Worm (Caenorhabditis elegans): ENCODE data around the gene M163.7.

DNA sequence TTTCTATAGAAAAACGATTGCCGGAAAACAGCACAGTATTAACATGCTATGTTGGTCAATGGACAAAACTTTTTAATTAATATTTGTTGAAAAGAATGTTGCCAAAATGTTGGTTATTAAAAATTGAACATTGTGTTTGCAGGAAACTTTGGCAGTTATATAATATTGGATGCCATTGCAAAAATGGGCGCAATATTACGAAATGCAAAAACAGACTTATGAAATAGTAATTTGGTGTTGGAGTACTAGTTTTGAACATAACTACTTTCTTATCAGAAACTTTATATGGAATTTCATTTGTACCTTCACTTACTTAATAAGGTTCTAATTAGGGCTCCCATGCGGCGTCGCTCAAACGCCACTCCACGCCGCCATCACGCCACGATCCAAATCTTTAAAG lies 45.7 kb downstream of the M163.7 start:
- TF ChIP-seq ztf-4 (tag; optimal IDR thresholded peaks at IDR 0.05): no peak
- no peak for TF ChIP-seq nhr-77 (tag; optimal IDR thresholded peaks at IDR 0.05)
- TF ChIP-seq skn-1 (tag; optimal IDR thresholded peaks at IDR 0.05): no peak
- no peak for TF ChIP-seq ceh-16 (tag; optimal IDR thresholded peaks at IDR 0.05)
- no peak for TF ChIP-seq fos-1 (tag; optimal IDR thresholded peaks at IDR 0.05)
- no peak for TF ChIP-seq aly-2 (tag; optimal IDR thresholded peaks at IDR 0.05)
- TF ChIP-seq mdl-1 (tag; optimal IDR thresholded peaks at IDR 0.05): no peak
- TF ChIP-seq ama-1 (optimal IDR thresholded peaks at IDR 0.05): no peak
- no peak for TF ChIP-seq unc-39 (tag; optimal IDR thresholded peaks at IDR 0.05)
- no peak for TF ChIP-seq snpc-4 (tag; optimal IDR thresholded peaks at IDR 0.05)
- TF ChIP-seq unc-62 (GFP tag; optimal IDR thresholded peaks at IDR 0.05): no peak

Data from whole organism, L2 larva.